ENCODE assay signal across 7 worm cellular contexts in genomic region chrV:9729462-9730162, ce11.
TF ChIP-seq lines count a peak whose summit lies in the region.

aagr-3 (minus strand) TSS chrV:9729512.
drap-1 (plus strand) TSS chrV:9730106.

TF ChIP-seq in whole organism, L1 larva, 84 proteins besides CTCF, POLR2A, EP300 and RAD21 (continues in another document):
- no peak for TF ChIP-seq ztf-11 (tag; optimal IDR thresholded peaks at IDR 0.05; lab: Kevin White, UChicago)
- TF ChIP-seq unc-98 (GFP tag; IDR thresholded peaks at IDR 0.05; lab: Robert Waterston, UW), result no peak
- no peak for TF ChIP-seq F16B12.6 (tag; optimal IDR thresholded peaks at IDR 0.05; lab: Kevin White, UChicago)
- peak; percentile 12 for TF ChIP-seq skn-1 (tag; optimal IDR thresholded peaks at IDR 0.05; lab: Kevin White, UChicago)
- TF ChIP-seq hlh-4 (tag; optimal IDR thresholded peaks at IDR 0.05; lab: Kevin White, UChicago), result no peak
- TF ChIP-seq lin-14 (GFP tag; optimal IDR thresholded peaks at IDR 0.05; lab: Kevin White, UChicago), result peak; percentile 58
- TF ChIP-seq snpc-4 (tag; optimal IDR thresholded peaks at IDR 0.05; lab: Kevin White, UChicago), result no peak
- no peak for TF ChIP-seq aha-1 (tag; optimal IDR thresholded peaks at IDR 0.05; lab: Kevin White, UChicago)
- TF ChIP-seq mab-9 (GFP tag; IDR thresholded peaks at IDR 0.05; lab: Robert Waterston, UW), result no peak
- TF ChIP-seq nhr-28 (tag; optimal IDR thresholded peaks at IDR 0.05; lab: Kevin White, UChicago), result no peak
- no peak for TF ChIP-seq unc-86 (tag; optimal IDR thresholded peaks at IDR 0.05; lab: Kevin White, UChicago)
- no peak for TF ChIP-seq pag-3 (tag; optimal IDR thresholded peaks at IDR 0.05; lab: Kevin White, UChicago; ENCODE audit: borderline replicate concordance, insufficient read depth)
- no peak for TF ChIP-seq ces-1 (GFP tag; optimal IDR thresholded peaks at IDR 0.05; lab: Kevin White, UChicago)

TF ChIP-seq in whole organism, L2 larva, 48 proteins besides CTCF, POLR2A, EP300 and RAD21 (continues in another document):
- no peak for TF ChIP-seq ztf-11 (tag; optimal IDR thresholded peaks at IDR 0.05; lab: Kevin White, UChicago)
- peak; percentile 12 for TF ChIP-seq ztf-4 (tag; optimal IDR thresholded peaks at IDR 0.05; lab: Kevin White, UChicago)
- TF ChIP-seq ZK546.5 (tag; optimal IDR thresholded peaks at IDR 0.05; lab: Kevin White, UChicago), result no peak
- peak in 1 of 2 experiments; percentile 82 for TF ChIP-seq lsy-2 (tag; optimal IDR thresholded peaks at IDR 0.05; lab: Kevin White, UChicago)
- no peak for TF ChIP-seq nhr-12 (tag; optimal IDR thresholded peaks at IDR 0.05; lab: Kevin White, UChicago)
- TF ChIP-seq fos-1 (tag; optimal IDR thresholded peaks at IDR 0.05; lab: Kevin White, UChicago), result peak; percentile 83
- TF ChIP-seq lin-11 (tag; optimal IDR thresholded peaks at IDR 0.05; lab: Kevin White, UChicago), result no peak
- peak; percentile 56 for TF ChIP-seq gmeb-1 (tag; optimal IDR thresholded peaks at IDR 0.05; lab: Kevin White, UChicago)
- TF ChIP-seq elt-3 (tag; optimal IDR thresholded peaks at IDR 0.05; lab: Kevin White, UChicago), result no peak
- TF ChIP-seq peb-1 (tag; optimal IDR thresholded peaks at IDR 0.05; lab: Kevin White, UChicago), result no peak
- TF ChIP-seq skn-1 (tag; optimal IDR thresholded peaks at IDR 0.05; lab: Kevin White, UChicago), result peak; percentile 25
- peak; percentile 61 for TF ChIP-seq sem-4 (tag; optimal IDR thresholded peaks at IDR 0.05; lab: Kevin White, UChicago)
- TF ChIP-seq nhr-10 (tag; optimal IDR thresholded peaks at IDR 0.05; lab: Kevin White, UChicago), result no peak
- TF ChIP-seq unc-55 (GFP tag; optimal IDR thresholded peaks at IDR 0.05; lab: Kevin White, UChicago), result peak; percentile 86

TF ChIP-seq in whole organism, L3 larva, 47 proteins besides CTCF, POLR2A, EP300 and RAD21 (continues in another document):
- TF ChIP-seq lin-15B (tag; optimal IDR thresholded peaks at IDR 0.05; lab: Kevin White, UChicago) (peak; percentile 71), daf-12 (tag; optimal IDR thresholded peaks at IDR 0.05; lab: Kevin White, UChicago) (no peak), nhr-23 (tag; optimal IDR thresholded peaks at IDR 0.05; lab: Kevin White, UChicago) (peak; percentile 55), unc-62 (GFP tag; optimal IDR thresholded peaks at IDR 0.05; lab: Kevin White, UChicago) (no peak), ZK546.5 (tag; optimal IDR thresholded peaks at IDR 0.05; lab: Kevin White, UChicago) (no peak), pqm-1 (tag; optimal IDR thresholded peaks at IDR 0.05; lab: Kevin White, UChicago) (peak; percentile 63), eor-1 (tag; optimal IDR thresholded peaks at IDR 0.05; lab: Kevin White, UChicago) (no peak), elt-2 (tag; optimal IDR thresholded peaks at IDR 0.05; lab: Kevin White, UChicago) (peak; percentile 68), R02D3.7 (tag; optimal IDR thresholded peaks at IDR 0.05; lab: Kevin White, UChicago) (no peak), zag-1 (tag; optimal IDR thresholded peaks at IDR 0.05; lab: Kevin White, UChicago) (no peak), ama-1 (optimal IDR thresholded peaks at IDR 0.05; lab: Kevin White, UChicago) (peak; percentile 14), snpc-4 (tag; optimal IDR thresholded peaks at IDR 0.05; lab: Kevin White, UChicago) (peak; percentile 44), nhr-77 (tag; optimal IDR thresholded peaks at IDR 0.05; lab: Kevin White, UChicago) (no peak), aly-2 (tag; optimal IDR thresholded peaks at IDR 0.05; lab: Kevin White, UChicago) (no peak)

TF ChIP-seq in whole organism, L4 larva, 104 proteins besides CTCF, POLR2A, EP300 and RAD21 (continues in another document):
- no peak for TF ChIP-seq dmd-9 (GFP tag; IDR thresholded peaks at IDR 0.05; lab: Robert Waterston, UW)
- no peak for TF ChIP-seq unc-62 (GFP tag; optimal IDR thresholded peaks at IDR 0.05 in 1 of 2; lab: Kevin White, UChicago)
- no peak for TF ChIP-seq unc-62 (tag; optimal IDR thresholded peaks at IDR 0.05; lab: Kevin White, UChicago)
- TF ChIP-seq hmg-1.1 (GFP tag; IDR thresholded peaks at IDR 0.05; lab: Robert Waterston, UW), result peak; percentile 39; the same call in 1 of the 2 replicates
- peak; percentile 43 for TF ChIP-seq lin-13 (GFP tag; optimal IDR thresholded peaks at IDR 0.05; lab: Kevin White, UChicago)
- peak; percentile 78 for TF ChIP-seq lin-38 (GFP tag; IDR thresholded peaks at IDR 0.05; lab: Robert Waterston, UW)
- TF ChIP-seq dve-1 (tag; optimal IDR thresholded peaks at IDR 0.05; lab: Kevin White, UChicago; ENCODE audit: insufficient read depth), result peak; percentile 65
- TF ChIP-seq spr-3 (GFP tag; optimal IDR thresholded peaks at IDR 0.05; lab: Kevin White, UChicago), result no peak
- peak; percentile 57 for TF ChIP-seq nhr-28 (tag; optimal IDR thresholded peaks at IDR 0.05; lab: Kevin White, UChicago)
- no peak for TF ChIP-seq saeg-2 (GFP tag; IDR thresholded peaks at IDR 0.05; lab: Robert Waterston, UW)
- no peak for TF ChIP-seq daf-16 (GFP tag; optimal IDR thresholded peaks at IDR 0.05; lab: Kevin White, UChicago)
- peak; percentile 82 for TF ChIP-seq daf-16 (tag; optimal IDR thresholded peaks at IDR 0.05; lab: Kevin White, UChicago)
- no peak for TF ChIP-seq attf-4 (tag; optimal IDR thresholded peaks at IDR 0.05; lab: Kevin White, UChicago)
- no peak for TF ChIP-seq tag-97 (GFP tag; IDR thresholded peaks at IDR 0.05; lab: Robert Waterston, UW)

TF ChIP-seq in whole organism, late embryonic, 69 proteins besides CTCF, POLR2A, EP300 and RAD21 (continues in another document):
- TF ChIP-seq zip-5 (tag; optimal IDR thresholded peaks at IDR 0.05; lab: Kevin White, UChicago), result no peak
- no peak for TF ChIP-seq hlh-6 (tag; optimal IDR thresholded peaks at IDR 0.05; lab: Kevin White, UChicago)
- no peak for TF ChIP-seq rnt-1 (tag; optimal IDR thresholded peaks at IDR 0.05; lab: Kevin White, UChicago)
- no peak for TF ChIP-seq ztf-16 (tag; optimal IDR thresholded peaks at IDR 0.05; lab: Kevin White, UChicago)
- no peak for TF ChIP-seq sdc-2 (tag; optimal IDR thresholded peaks at IDR 0.05; lab: Kevin White, UChicago)
- no peak for TF ChIP-seq Y22D7AL.16 (tag; optimal IDR thresholded peaks at IDR 0.05; lab: Kevin White, UChicago)
- peak; percentile 14 for TF ChIP-seq elt-2 (tag; optimal IDR thresholded peaks at IDR 0.05; lab: Kevin White, UChicago)
- TF ChIP-seq hlh-30 (tag; optimal IDR thresholded peaks at IDR 0.05; lab: Kevin White, UChicago; ENCODE audit: insufficient read depth), result no peak
- TF ChIP-seq ceh-31 (tag; optimal IDR thresholded peaks at IDR 0.05; lab: Kevin White, UChicago), result peak; percentile 2
- no peak for TF ChIP-seq pha-4 (tag; optimal IDR thresholded peaks at IDR 0.05; lab: Kevin White, UChicago)
- TF ChIP-seq C08G9.2 (tag; optimal IDR thresholded peaks at IDR 0.05; lab: Kevin White, UChicago), result no peak
- TF ChIP-seq elt-4 (tag; optimal IDR thresholded peaks at IDR 0.05; lab: Kevin White, UChicago), result no peak
- no peak for TF ChIP-seq tbx-2 (tag; optimal IDR thresholded peaks at IDR 0.05; lab: Kevin White, UChicago)
- peak; percentile 45 for TF ChIP-seq nfya-1 (tag; optimal IDR thresholded peaks at IDR 0.05; lab: Kevin White, UChicago)
- no peak for TF ChIP-seq mec-3 (tag; optimal IDR thresholded peaks at IDR 0.05; lab: Kevin White, UChicago; ENCODE audit: borderline replicate concordance)

TF ChIP-seq in whole organism, mixed stage, embryonic, 35 proteins besides CTCF, POLR2A, EP300 and RAD21 (continues in another document):
- no peak for TF ChIP-seq ztf-11 (tag; optimal IDR thresholded peaks at IDR 0.05; lab: Kevin White, UChicago)
- TF ChIP-seq nhr-28 (tag; optimal IDR thresholded peaks at IDR 0.05; lab: Kevin White, UChicago), result no peak
- TF ChIP-seq cnd-1 (tag; optimal IDR thresholded peaks at IDR 0.05; lab: Kevin White, UChicago), result no peak
- peak; percentile 91 for TF ChIP-seq ceh-39 (tag; optimal IDR thresholded peaks at IDR 0.05; lab: Kevin White, UChicago)
- peak; percentile 45 for TF ChIP-seq lsy-2 (tag; optimal IDR thresholded peaks at IDR 0.05; lab: Kevin White, UChicago)
- TF ChIP-seq mls-2 (tag; optimal IDR thresholded peaks at IDR 0.05; lab: Kevin White, UChicago), result no peak
- no peak for TF ChIP-seq ham-2 (GFP tag; optimal IDR thresholded peaks at IDR 0.05; lab: Kevin White, UChicago)
- TF ChIP-seq elt-3 (tag; optimal IDR thresholded peaks at IDR 0.05; lab: Kevin White, UChicago), result no peak
- no peak for TF ChIP-seq blmp-1 (tag; optimal IDR thresholded peaks at IDR 0.05; lab: Kevin White, UChicago)
- TF ChIP-seq pha-4 (tag; optimal IDR thresholded peaks at IDR 0.05; lab: Kevin White, UChicago), result peak; percentile 73
- TF ChIP-seq ces-1 (GFP tag; optimal IDR thresholded peaks at IDR 0.05; lab: Kevin White, UChicago), result peak; percentile 58
- no peak for TF ChIP-seq lin-32 (GFP tag; optimal IDR thresholded peaks at IDR 0.05; lab: Kevin White, UChicago)
- TF ChIP-seq nhr-2 (tag; optimal IDR thresholded peaks at IDR 0.05; lab: Kevin White, UChicago), result no peak
- TF ChIP-seq tbx-8 (GFP tag; optimal IDR thresholded peaks at IDR 0.05; lab: Kevin White, UChicago), result no peak
- no peak for TF ChIP-seq snpc-4 (tag; optimal IDR thresholded peaks at IDR 0.05; lab: Kevin White, UChicago)
- TF ChIP-seq hlh-1 (tag; optimal IDR thresholded peaks at IDR 0.05; lab: Kevin White, UChicago), result peak; percentile 16
- TF ChIP-seq ceh-83 (GFP tag; optimal IDR thresholded peaks at IDR 0.05; lab: Kevin White, UChicago), result no peak

TF ChIP-seq in whole organism, young adult, 124 proteins besides CTCF, POLR2A, EP300 and RAD21 (continues in another document):
- peak; percentile 61 for TF ChIP-seq attf-5 (GFP tag; optimal IDR thresholded peaks at IDR 0.05; lab: Kevin White, UChicago)
- TF ChIP-seq attf-6 (GFP tag; IDR thresholded peaks at IDR 0.05; lab: Robert Waterston, UW), result no peak
- TF ChIP-seq rec-8 (tag; optimal IDR thresholded peaks at IDR 0.05; lab: Kevin White, UChicago), result no peak
- TF ChIP-seq dox-1 (GFP tag; IDR thresholded peaks at IDR 0.05; lab: Robert Waterston, UW), result peak; percentile 14; the same call in 1 of the 2 replicates
- no peak for TF ChIP-seq F57A8.1 (GFP tag; optimal IDR thresholded peaks at IDR 0.05; lab: Kevin White, UChicago)
- TF ChIP-seq lsl-1 (GFP tag; optimal IDR thresholded peaks at IDR 0.05; lab: Kevin White, UChicago), result peak; percentile 60
- TF ChIP-seq nhr-80 (tag; optimal IDR thresholded peaks at IDR 0.05; lab: Kevin White, UChicago), result peak; percentile 66
- no peak for TF ChIP-seq cebp-1 (GFP tag; IDR thresholded peaks at IDR 0.05; lab: Robert Waterston, UW)
- TF ChIP-seq cebp-1 (tag; optimal IDR thresholded peaks at IDR 0.05; lab: Kevin White, UChicago), result peak; percentile 40
- TF ChIP-seq dpl-1 (GFP tag; optimal IDR thresholded peaks at IDR 0.05; lab: Kevin White, UChicago), result peak; percentile 10
- TF ChIP-seq F33H1.4 (GFP tag; IDR thresholded peaks at IDR 0.05; lab: Robert Waterston, UW), result peak; percentile 50; the same call in 1 of the 2 replicates
- TF ChIP-seq pbrm-1 (GFP tag; IDR thresholded peaks at IDR 0.05; lab: Robert Waterston, UW), result no peak
- TF ChIP-seq snpc-3.4 (tag; optimal IDR thresholded peaks at IDR 0.05; lab: Kevin White, UChicago), result peak; percentile 54
- 0 out of 2 replicates have a peak, but pooled peaks have one; percentile 17 for TF ChIP-seq D2030.7 (GFP tag; IDR thresholded peaks at IDR 0.05; lab: Robert Waterston, UW)
- TF ChIP-seq mcd-1 (GFP tag; IDR thresholded peaks at IDR 0.05; lab: Robert Waterston, UW), result peak; percentile 62
- peak; percentile 11 for TF ChIP-seq lin-40 (tag; optimal IDR thresholded peaks at IDR 0.05; lab: Kevin White, UChicago)
- TF ChIP-seq lsy-27 (tag; optimal IDR thresholded peaks at IDR 0.05; lab: Kevin White, UChicago; ENCODE audit: borderline replicate concordance, insufficient read depth), result no peak
